Worm (Caenorhabditis elegans) whole organism, L4 larva: ENCODE measurements around the gene cri-2.

Source experiments
- F26F4.8 ChIP-seq: fragments of 200-800 bp; sonication (Bioruptor generic); conservative IDR thresholded peaks from 2 replicates; pipeline ENCODE4 v1.3.6; 2022; ENCODE audit warnings: missing genetic modification characterization, missing compliant biosample characterization
- Y105C5A.15 ChIP-seq: fragments of 200-800 bp; sonication (Bioruptor generic); IDR thresholded peaks from 2 replicates; pipeline ENCODE4 v1.3.6; 2022; ENCODE audit warnings: missing genetic modification characterization, missing compliant biosample characterization
- Y75B8A.6 ChIP-seq: fragments of 200-800 bp; sonication (Bioruptor generic); IDR thresholded peaks from 2 replicates; pipeline ENCODE4 v1.3.6; 2022; ENCODE audit warnings: missing genetic modification reagents, missing genetic modification characterization, missing compliant biosample characterization
- aha-1 ChIP-seq: fragments of 150-350 bp; peaks from one replicate; lab custom pipeline; 2014; ENCODE audit warnings: missing biosample characterization, missing genetic modification characterization
- aly-2 ChIP-seq: sonication (generic microtip); optimal IDR thresholded peaks from 2 replicates; lab custom pipeline; 2018; ENCODE audit warnings: missing biosample characterization, missing genetic modification characterization
- ceh-20 ChIP-seq: fragments of 200-800 bp; sonication (Bioruptor generic); IDR thresholded peaks from 2 replicates; pipeline ENCODE4 v1.3.6; 2022; ENCODE audit warnings: missing genetic modification reagents, missing genetic modification characterization, missing compliant biosample characterization
- ceh-28 ChIP-seq: fragments of 150-350 bp; optimal IDR thresholded peaks from 2 replicates; lab custom pipeline; 2014; ENCODE audit warnings: missing biosample characterization, missing genetic modification reagents, missing genetic modification characterization
- ceh-32 ChIP-seq: sonication (generic microtip); optimal IDR thresholded peaks from 2 replicates; lab custom pipeline; 2016; ENCODE audit warnings: mild to moderate bottlenecking, missing genetic modification characterization, missing compliant biosample characterization; ENCODE audit not compliant: poor library complexity
- ceh-44 ChIP-seq: fragments of 200-800 bp; sonication (Bioruptor generic); IDR thresholded peaks from 2 replicates; pipeline ENCODE4 v1.3.6; 2022; ENCODE audit warnings: missing genetic modification reagents, missing genetic modification characterization, missing compliant biosample characterization
- cey-2 ChIP-seq: sonication (generic microtip); optimal IDR thresholded peaks from 3 replicates; lab custom pipeline; 2017; ENCODE audit warnings: missing genetic modification characterization, mild to moderate bottlenecking, missing compliant biosample characterization, antibody characterized with exemption, borderline replicate concordance; ENCODE audit not compliant: insufficient read depth
- daf-12 ChIP-seq: fragments of 150-350 bp; optimal IDR thresholded peaks from 2 replicates; lab custom pipeline; 2014; ENCODE audit warnings: missing biosample characterization, missing genetic modification reagents, missing genetic modification characterization
- daf-19 ChIP-seq: fragments of 200-800 bp; sonication (Bioruptor generic); conservative IDR thresholded peaks from 2 replicates; pipeline ENCODE4 v1.3.6; 2022; ENCODE audit warnings: missing genetic modification characterization, missing compliant biosample characterization
- daf-8 ChIP-seq: fragments of 200-800 bp; sonication (Bioruptor generic); IDR thresholded peaks from 2 replicates; pipeline ENCODE4 v1.3.6; 2022; ENCODE audit warnings: missing genetic modification characterization, missing compliant biosample characterization
- duxl-1 ChIP-seq: sonication (generic microtip); optimal IDR thresholded peaks from 2 replicates; lab custom pipeline; 2016; ENCODE audit warnings: mild to moderate bottlenecking, missing genetic modification characterization, moderate library complexity, missing compliant biosample characterization; ENCODE audit not compliant: poor library complexity
- egl-43 ChIP-seq: fragments of 200-800 bp; sonication (Bioruptor generic); IDR thresholded peaks from 2 replicates; pipeline ENCODE4 v1.3.6; 2022; ENCODE audit warnings: missing genetic modification reagents, missing genetic modification characterization, missing compliant biosample characterization
- fos-1 ChIP-seq: fragments of 150-350 bp; optimal IDR thresholded peaks from 2 replicates; lab custom pipeline; 2014; ENCODE audit warnings: missing biosample characterization, missing genetic modification characterization
- gei-8 ChIP-seq: fragments of 200-800 bp; sonication (Bioruptor generic); optimal IDR thresholded peaks from 2 replicates; lab custom pipeline; 2018; ENCODE audit warnings: mild to moderate bottlenecking, missing genetic modification characterization, missing compliant biosample characterization
- hlh-30 ChIP-seq: sonication (generic microtip); optimal IDR thresholded peaks from 2 replicates; lab custom pipeline; 2017; ENCODE audit warnings: antibody characterized with exemption, mild to moderate bottlenecking, missing genetic modification characterization, missing compliant biosample characterization; ENCODE audit not compliant: insufficient read depth
- hmg-1.1 ChIP-seq: fragments of 200-800 bp; sonication (Bioruptor generic); IDR thresholded peaks from 2 replicates; pipeline ENCODE4 v1.3.6; 2022; ENCODE audit warnings: missing genetic modification reagents, missing genetic modification characterization, missing compliant biosample characterization
- lin-13 ChIP-seq: fragments of 150-350 bp; optimal IDR thresholded peaks from 2 replicates; lab custom pipeline; 2014; ENCODE audit warnings: missing biosample characterization, missing genetic modification reagents, missing genetic modification characterization
- lin-15B ChIP-seq: fragments of 150-350 bp; sonication (generic microtip); optimal IDR thresholded peaks from 3 replicates; lab custom pipeline; 2014; ENCODE audit warnings: missing biosample characterization, missing genetic modification characterization
- lin-29 ChIP-seq: fragments of 200-800 bp; sonication (Bioruptor generic); IDR thresholded peaks from 2 replicates; pipeline ENCODE4 v1.3.6; 2022; ENCODE audit warnings: missing genetic modification reagents, missing genetic modification characterization, missing compliant biosample characterization
- lin-38 ChIP-seq: fragments of 200-800 bp; sonication (Bioruptor generic); IDR thresholded peaks from 2 replicates; pipeline ENCODE4 v1.3.6; 2022; ENCODE audit warnings: missing genetic modification reagents, missing genetic modification characterization, missing compliant biosample characterization
- lin-39 ChIP-seq: fragments of 150-350 bp; optimal IDR thresholded peaks from 2 replicates; lab custom pipeline; 2014; ENCODE audit warnings: missing biosample characterization, missing genetic modification reagents, missing genetic modification characterization
- lsy-2 ChIP-seq, 2 experiments: fragments of 150-350 bp in 1 of 2; sonication (generic microtip) in 1 of 2; optimal IDR thresholded peaks; 2 replicates each; lab custom pipeline; 2014 to 2017; ENCODE audit warnings: missing biosample characterization in 2 of 2, missing genetic modification characterization in 2 of 2
- madf-9 ChIP-seq: fragments of 200-800 bp; sonication (Bioruptor generic); conservative IDR thresholded peaks from 2 replicates; pipeline ENCODE4 v1.3.6; 2022; ENCODE audit warnings: missing genetic modification reagents, missing genetic modification characterization, missing compliant biosample characterization
- mdl-1 ChIP-seq, 2 experiments: fragments of 150-350 bp in 1 of 2; sonication (generic microtip) in 1 of 2; optimal IDR thresholded peaks; 2 replicates each; lab custom pipeline; 2014 to 2017; ENCODE audit warnings: missing biosample characterization in 2 of 2, missing genetic modification characterization in 2 of 2
- mes-2 ChIP-seq: sonication (generic microtip); optimal IDR thresholded peaks from 2 replicates; lab custom pipeline; 2016; ENCODE audit warnings: missing genotype, mild to moderate bottlenecking, missing genetic modification characterization, missing compliant biosample characterization; ENCODE audit not compliant: poor library complexity, severe bottlenecking
- mxl-2 ChIP-seq: fragments of 200-800 bp; sonication (Bioruptor generic); conservative IDR thresholded peaks from 2 replicates; pipeline ENCODE4 v1.3.6; 2022; ENCODE audit warnings: missing genetic modification reagents, missing genetic modification characterization, missing compliant biosample characterization
- nhr-10 ChIP-seq: fragments of 150-350 bp; optimal IDR thresholded peaks from 2 replicates; lab custom pipeline; 2014; ENCODE audit warnings: missing biosample characterization, missing genetic modification characterization
- nhr-11 ChIP-seq: fragments of 150-350 bp; optimal IDR thresholded peaks from 2 replicates; lab custom pipeline; 2014; ENCODE audit warnings: missing biosample characterization, missing genetic modification characterization
- nhr-111 ChIP-seq: fragments of 200-800 bp; sonication (Bioruptor generic); optimal IDR thresholded peaks from 2 replicates; lab custom pipeline; 2018; ENCODE audit warnings: mild to moderate bottlenecking, missing genetic modification characterization, missing compliant biosample characterization
- nhr-25 ChIP-seq: sonication (generic microtip); optimal IDR thresholded peaks from 2 replicates; lab custom pipeline; 2017; ENCODE audit warnings: missing genetic modification characterization, mild to moderate bottlenecking, missing compliant biosample characterization, antibody characterized with exemption, moderate library complexity, borderline replicate concordance; ENCODE audit not compliant: insufficient read depth
- nhr-41 ChIP-seq: fragments of 200-800 bp; sonication (Bioruptor generic); IDR thresholded peaks from 2 replicates; pipeline ENCODE4 v1.3.6; 2022; ENCODE audit warnings: missing genetic modification reagents, missing genetic modification characterization, missing compliant biosample characterization
- nhr-42 ChIP-seq: fragments of 200-800 bp; sonication (Bioruptor generic); IDR thresholded peaks from 2 replicates; pipeline ENCODE4 v1.3.6; 2022; ENCODE audit warnings: missing genetic modification characterization, missing compliant biosample characterization
- nhr-48 ChIP-seq: sonication (generic microtip); optimal IDR thresholded peaks from 2 replicates; lab custom pipeline; 2016; ENCODE audit warnings: mild to moderate bottlenecking, missing genetic modification characterization, missing compliant biosample characterization
- nhr-6 ChIP-seq: fragments of 150-350 bp; optimal IDR thresholded peaks from 2 replicates; lab custom pipeline; 2014; ENCODE audit warnings: missing biosample characterization, missing genetic modification characterization
- saeg-2 ChIP-seq: fragments of 200-800 bp; sonication (Bioruptor generic); IDR thresholded peaks from 2 replicates; pipeline ENCODE4 v1.3.6; 2022; ENCODE audit warnings: missing genetic modification reagents, missing genetic modification characterization, missing compliant biosample characterization
- snpc-1.2 ChIP-seq: fragments of 200-800 bp; sonication (Bioruptor generic); IDR thresholded peaks from 2 replicates; pipeline ENCODE4 v1.3.6; 2022; ENCODE audit warnings: missing genetic modification reagents, missing genetic modification characterization, missing compliant biosample characterization
- snpc-4 ChIP-seq: fragments of 150-350 bp; optimal IDR thresholded peaks from 2 replicates; lab custom pipeline; 2014; ENCODE audit warnings: missing biosample characterization, missing genetic modification characterization
- unc-62 ChIP-seq, 3 experiments: fragments of 150-350 bp in 1 of 3; sonication (generic microtip); optimal IDR thresholded peaks in 2 of 3; peaks in 1 of 3; 1 replicate in 1 of 3; 2 replicates in 2 of 3; lab custom pipeline; 2014 to 2017; ENCODE audit warnings: missing biosample characterization in 3 of 3, missing genetic modification characterization in 3 of 3, missing genetic modification reagents in 3 of 3, missing genotype in 1 of 3
- zag-1 ChIP-seq: fragments of 150-350 bp; optimal IDR thresholded peaks from 2 replicates; lab custom pipeline; 2014; ENCODE audit warnings: missing biosample characterization, missing genetic modification characterization

cri-2 gene

DNA sequence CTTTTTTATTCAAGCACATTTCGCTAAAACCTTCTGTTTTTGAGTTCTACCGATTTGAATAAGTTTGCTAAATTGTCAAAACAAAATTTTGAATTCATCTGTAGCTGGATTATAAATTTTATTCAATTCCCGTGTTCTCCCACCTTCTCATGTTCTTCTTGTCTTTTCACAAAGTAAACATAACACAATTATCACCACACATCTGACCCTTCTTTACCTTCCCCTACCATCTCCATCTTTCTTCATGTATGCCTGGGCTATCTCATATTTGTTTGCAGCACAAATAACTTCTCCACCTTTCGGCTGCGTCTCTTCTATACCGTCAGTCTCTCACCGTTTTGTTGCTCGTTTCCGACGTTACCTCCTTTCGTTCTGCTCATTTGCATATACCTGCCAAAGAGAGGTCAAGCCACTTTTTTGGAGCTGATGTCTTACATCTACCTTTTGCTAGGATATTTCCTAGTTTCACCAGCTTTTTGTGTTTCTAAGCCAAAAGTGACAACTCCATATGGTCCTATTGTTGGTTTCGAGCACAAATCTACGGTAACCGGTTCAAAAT lies 1.6 kb downstream of the cri-2 start, which contains the start of gene cest-17 (continued):
- no peak for TF ChIP-seq fos-1 (tag; lab: Kevin White, UChicago)
- no peak for TF ChIP-seq lsy-2 (tag; optimal IDR thresholded peaks at IDR 0.05; lab: Kevin White, UChicago)
- TF ChIP-seq aha-1 (tag; lab: Kevin White, UChicago) = no peak
- no peak for TF ChIP-seq nhr-111
- TF ChIP-seq zag-1 (tag; lab: Kevin White, UChicago) = no peak
- TF ChIP-seq daf-12 (tag; lab: Kevin White, UChicago) = no peak
- no peak for TF ChIP-seq mdl-1 (tag; optimal IDR thresholded peaks at IDR 0.05; lab: Kevin White, UChicago)
- TF ChIP-seq mxl-2 (GFP tag; lab: Robert Waterston, UW) = no peak
- peak; percentile 11 for TF ChIP-seq mes-2 (tag; lab: Kevin White, UChicago)

- TF ChIP-seq nhr-11 (tag; lab: Kevin White, UChicago) (no peak), Y105C5A.15 (GFP tag; lab: Robert Waterston, UW) (no peak), lin-38 (GFP tag; lab: Robert Waterston, UW) (no peak)
Observed at ce11 chrV:8206931-8207330, 5.3 kb downstream of the cri-2 start, which contains the start of gene timp-1. timp-1 (plus strand) TSS chrV:8207235.

- TF ChIP-seq duxl-1 = no peak
- TF ChIP-seq aly-2 (tag; lab: Kevin White, UChicago) = no peak
- TF ChIP-seq Y75B8A.6 (GFP tag; lab: Robert Waterston, UW) = no peak
- no peak for TF ChIP-seq ceh-20 (GFP tag; lab: Robert Waterston, UW)
- peak in 1 of 2 experiments; percentile 91 for TF ChIP-seq unc-62 (GFP tag; optimal IDR thresholded peaks at IDR 0.05 in 1 of 2; lab: Kevin White, UChicago)
- no peak for TF ChIP-seq unc-62 (tag; optimal IDR thresholded peaks at IDR 0.05; lab: Kevin White, UChicago)
- no peak for TF ChIP-seq nhr-41 (GFP tag; lab: Robert Waterston, UW)
- TF ChIP-seq lin-15B (tag; lab: Kevin White, UChicago) = no peak
- no peak for TF ChIP-seq mes-2 (tag; lab: Kevin White, UChicago)
- TF ChIP-seq lsy-2 (tag; optimal IDR thresholded peaks at IDR 0.05; lab: Kevin White, UChicago) = peak in 1 of 2 experiments; percentile 38
- peak; percentile 41 for TF ChIP-seq aha-1 (tag; lab: Kevin White, UChicago)
- no peak for TF ChIP-seq nhr-25 (tag; lab: Kevin White, UChicago)
- TF ChIP-seq gei-8 (GFP tag; lab: Kevin White, UChicago) = no peak
- no peak for TF ChIP-seq snpc-4 (tag; lab: Kevin White, UChicago)
- no peak for TF ChIP-seq hlh-30 (tag; lab: Kevin White, UChicago)
Observed at ce11 chrV:8210527-8210926, 8.9 kb downstream of the cri-2 start.

DNA sequence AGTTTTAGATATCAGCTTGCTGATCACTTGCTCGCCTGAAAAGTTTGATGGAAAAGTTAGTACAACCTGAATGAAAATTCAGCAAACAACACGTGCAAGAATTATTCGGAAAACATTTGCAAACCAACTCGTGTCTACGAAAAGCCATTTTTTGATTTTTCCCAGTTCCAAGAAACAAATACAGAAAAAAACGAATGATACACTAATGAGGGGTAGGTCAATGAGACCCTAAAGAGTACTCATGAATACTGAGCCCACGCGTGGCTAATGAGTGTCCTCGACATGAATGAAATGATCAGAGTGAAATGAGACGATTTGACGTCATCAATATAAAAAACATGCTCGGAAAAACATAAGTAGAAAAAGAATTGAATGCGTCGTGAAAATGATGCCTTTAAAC lies 10.4 kb downstream of the cri-2 start:
- TF ChIP-seq saeg-2 (GFP tag; lab: Robert Waterston, UW) (0 out of 2 replicates have a peak, but pooled peaks have one; percentile 21), daf-8 (GFP tag; lab: Robert Waterston, UW) (no peak), madf-9 (GFP tag; lab: Robert Waterston, UW) (no peak), lsy-2 (tag; optimal IDR thresholded peaks at IDR 0.05; lab: Kevin White, UChicago) (no peak), snpc-1.2 (no peak), lin-38 (GFP tag; lab: Robert Waterston, UW) (no peak), egl-43 (GFP tag; lab: Robert Waterston, UW) (no peak), hmg-1.1 (GFP tag; lab: Robert Waterston, UW) (no peak)

DNA sequence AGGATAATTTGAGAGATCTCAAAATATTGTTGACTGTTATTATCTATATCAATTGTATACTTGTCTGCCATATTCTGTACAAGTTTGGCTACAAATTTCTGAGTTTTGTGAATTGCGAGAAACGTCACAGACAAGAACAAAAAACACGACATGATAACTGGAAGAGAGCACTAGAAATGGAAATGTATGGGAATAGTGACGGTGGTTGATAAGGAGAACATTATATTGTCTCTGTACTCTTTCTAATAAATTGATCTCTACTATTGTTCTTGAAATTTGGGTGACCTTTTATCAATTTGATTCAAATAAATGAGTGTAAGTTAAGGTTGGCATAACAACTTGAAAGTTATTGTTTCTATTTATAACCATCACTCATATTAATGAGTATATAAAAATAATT lies 11.2 kb downstream of the cri-2 start:
- no peak for TF ChIP-seq nhr-42 (GFP tag; lab: Robert Waterston, UW)
- no peak for TF ChIP-seq nhr-10 (tag; lab: Kevin White, UChicago)
- no peak for TF ChIP-seq cey-2
- no peak for TF ChIP-seq mxl-2 (GFP tag; lab: Robert Waterston, UW)
- TF ChIP-seq ceh-28 (tag; lab: Kevin White, UChicago) = no peak
- TF ChIP-seq daf-19 (GFP tag; lab: Robert Waterston, UW) = no peak
- peak; percentile 9 for TF ChIP-seq nhr-48 (tag; lab: Kevin White, UChicago)
- TF ChIP-seq ceh-32 (tag; lab: Kevin White, UChicago) = no peak
- TF ChIP-seq lin-13 (GFP tag; lab: Kevin White, UChicago) = no peak
- TF ChIP-seq nhr-11 (tag; lab: Kevin White, UChicago) = no peak
- TF ChIP-seq lin-39 (tag; lab: Kevin White, UChicago) = no peak
- TF ChIP-seq F26F4.8 = no peak
- no peak for TF ChIP-seq nhr-6 (tag; lab: Kevin White, UChicago)
- no peak for TF ChIP-seq lin-29 (GFP tag; lab: Robert Waterston, UW)
- TF ChIP-seq ceh-44 (GFP tag; lab: Robert Waterston, UW) = no peak
